Fruit fly (Drosophila melanogaster): ENCODE results near the gene wupA.

wupA gene

DNA sequence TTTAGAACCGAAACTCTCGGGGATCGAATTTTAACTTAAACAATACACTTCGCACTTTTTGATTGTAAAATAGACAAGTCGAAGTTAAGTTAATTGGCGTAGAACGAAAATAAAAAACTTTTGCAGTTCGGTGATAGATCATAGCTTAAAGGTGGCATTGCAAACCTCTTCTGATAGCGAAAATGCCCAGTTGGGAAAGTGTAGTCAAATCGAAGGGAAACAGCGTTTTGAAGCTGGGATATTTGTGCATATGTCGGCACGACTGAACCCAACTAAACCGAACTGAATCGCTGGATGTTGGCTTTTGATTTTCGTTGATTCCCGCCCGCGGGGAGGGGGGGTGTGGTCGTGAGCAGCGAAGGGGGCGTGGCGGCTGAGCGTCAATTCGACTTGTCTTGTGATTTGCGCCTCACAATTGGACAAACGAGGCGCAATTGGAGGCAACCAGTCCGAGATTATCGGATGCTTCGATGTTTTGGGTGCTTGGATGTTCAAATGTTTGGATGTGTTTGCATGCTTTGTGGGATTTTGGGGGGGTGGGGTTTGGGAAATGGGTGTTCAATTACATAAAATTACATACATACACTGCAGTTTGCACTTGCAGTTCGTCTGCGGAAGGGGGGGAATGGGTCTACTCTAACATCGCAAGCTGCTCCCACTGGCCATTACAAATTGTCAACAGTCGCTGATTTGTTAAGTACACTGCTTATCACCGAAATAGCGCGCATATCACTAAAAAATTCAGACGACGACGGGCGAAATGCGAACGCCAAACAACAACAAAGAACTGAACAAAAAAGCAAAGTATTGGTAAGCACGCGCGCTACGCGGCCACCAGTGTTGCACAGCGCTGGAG lies 31.9 kb downstream of the wupA start:
- no peak for TF ChIP-seq CG17801 (GFP tag; optimal IDR thresholded peaks at IDR 0.05; ENCODE audit: partially characterized antibody)

dm6 chrX:18083528-18084365 lies 33.0 kb downstream of the wupA start:
- no peak for TF ChIP-seq CG17801 (GFP tag; optimal IDR thresholded peaks at IDR 0.05; ENCODE audit: partially characterized antibody)

- no peak for TF ChIP-seq CG17801 (GFP tag; optimal IDR thresholded peaks at IDR 0.05; ENCODE audit: partially characterized antibody)
Observed at dm6 chrX:18082674-18083073, 34.0 kb downstream of the wupA start.

dm6 chrX:18064183-18064582 lies 52.5 kb downstream of the wupA start, which contains the start of gene Dhc16F:
TSS of gene Dhc16F (plus strand) at chrX:18064483.
- no peak for TF ChIP-seq CG17801 (GFP tag; optimal IDR thresholded peaks at IDR 0.05; ENCODE audit: partially characterized antibody)

dm6 chrX:18063144-18063772 lies 53.5 kb downstream of the wupA start, which contains the start of gene Sh:
TSS of gene Sh (minus strand) at chrX:18063247.
- no peak for TF ChIP-seq CG17801 (GFP tag; optimal IDR thresholded peaks at IDR 0.05; ENCODE audit: partially characterized antibody)

- TF ChIP-seq CG17801 (GFP tag; optimal IDR thresholded peaks at IDR 0.05; ENCODE audit: partially characterized antibody), result no peak
Observed at dm6 chrX:18058108-18058507, 58.6 kb downstream of the wupA start.

DNA sequence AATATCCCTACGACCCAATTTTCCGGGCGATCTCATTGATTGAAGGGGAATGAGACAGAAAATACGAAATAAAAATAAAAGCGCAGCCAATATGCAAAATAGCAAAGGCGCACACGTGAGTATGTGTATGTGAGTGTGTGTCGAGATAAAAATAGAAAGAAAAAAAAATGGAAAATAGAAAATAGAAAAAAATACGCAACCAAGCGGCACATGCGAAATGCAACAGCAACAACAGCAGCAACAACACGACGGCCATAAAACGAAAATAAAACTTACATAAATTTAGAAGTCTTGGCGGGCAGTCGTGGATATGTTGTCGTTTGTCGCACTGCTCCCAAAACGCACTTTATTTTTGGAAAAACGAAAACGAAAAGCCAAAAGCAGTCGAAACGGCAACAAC lies 59.5 kb downstream of the wupA start:
- TF ChIP-seq CG17801 (GFP tag; optimal IDR thresholded peaks at IDR 0.05; ENCODE audit: partially characterized antibody), result no peak
